Worm (Caenorhabditis elegans) whole organism, L2 larva: Measurements from ENCODE around the gene srd-2.
A peak's percentile ranks its signal among the peaks of the same experiment; 100 is the strongest.

Experiments used
- Y55F3AM.14 ChIP-seq: fragments of 200-800 bp; sonication (Bioruptor generic); optimal IDR thresholded peaks from 2 replicates; lab custom pipeline; 2018; ENCODE audit warnings: mild to moderate bottlenecking, missing genetic modification characterization, missing compliant biosample characterization
- ama-1 ChIP-seq: fragments of 150-350 bp; optimal IDR thresholded peaks from 2 replicates; lab custom pipeline; 2018; ENCODE audit warnings: inconsistent platforms
- blmp-1 ChIP-seq: sonication (generic microtip); optimal IDR thresholded peaks from 2 replicates; lab custom pipeline; 2017; ENCODE audit warnings: missing genetic modification characterization, mild to moderate bottlenecking, missing compliant biosample characterization, antibody characterized with exemption, moderate library complexity; ENCODE audit not compliant: insufficient read depth
- ceh-16 ChIP-seq: fragments of 150-350 bp; optimal IDR thresholded peaks from 2 replicates; lab custom pipeline; 2014; ENCODE audit warnings: missing biosample characterization, missing genetic modification characterization
- crh-2 ChIP-seq: sonication (generic microtip); optimal IDR thresholded peaks from 2 replicates; lab custom pipeline; 2017; ENCODE audit warnings: missing biosample characterization, missing genetic modification characterization
- dmd-4 ChIP-seq: sonication (generic microtip); optimal IDR thresholded peaks from 2 replicates; lab custom pipeline; 2017; ENCODE audit warnings: missing biosample characterization, missing genetic modification characterization
- egl-27 ChIP-seq: sonication (generic microtip); optimal IDR thresholded peaks from 3 replicates; lab custom pipeline; 2017; ENCODE audit warnings: missing biosample characterization, missing genetic modification reagents, missing genetic modification characterization
- elt-1 ChIP-seq: fragments of 150-350 bp; optimal IDR thresholded peaks from 2 replicates; lab custom pipeline; 2014; ENCODE audit warnings: missing biosample characterization, missing genetic modification characterization
- elt-3 ChIP-seq: sonication (generic microtip); optimal IDR thresholded peaks from 2 replicates; lab custom pipeline; 2017; ENCODE audit warnings: missing biosample characterization, missing genetic modification characterization
- fos-1 ChIP-seq: fragments of 150-350 bp; optimal IDR thresholded peaks from 2 replicates; lab custom pipeline; 2014; ENCODE audit warnings: missing biosample characterization, missing genetic modification characterization
- gmeb-1 ChIP-seq: fragments of 150-350 bp; optimal IDR thresholded peaks from 2 replicates; lab custom pipeline; 2014; ENCODE audit warnings: missing biosample characterization, missing genetic modification characterization
- lin-11 ChIP-seq: fragments of 150-350 bp; sonication (generic microtip); optimal IDR thresholded peaks from 2 replicates; lab custom pipeline; 2014; ENCODE audit warnings: missing biosample characterization, missing genetic modification characterization, inconsistent platforms, mixed read lengths
- lin-13 ChIP-seq: fragments of 150-350 bp; optimal IDR thresholded peaks from 2 replicates; lab custom pipeline; 2014; ENCODE audit warnings: missing biosample characterization, missing genetic modification reagents, missing genetic modification characterization
- lin-39 ChIP-seq: fragments of 150-350 bp; optimal IDR thresholded peaks from 2 replicates; lab custom pipeline; 2014; ENCODE audit warnings: missing biosample characterization, missing genetic modification reagents, missing genetic modification characterization
- mab-5 ChIP-seq: fragments of 150-350 bp; optimal IDR thresholded peaks from 2 replicates; lab custom pipeline; 2014; ENCODE audit warnings: missing biosample characterization, missing genetic modification characterization
- mbf-1 ChIP-seq: sonication (generic microtip); optimal IDR thresholded peaks from 2 replicates; lab custom pipeline; 2017; ENCODE audit warnings: missing biosample characterization, missing genetic modification characterization
- nhr-11 ChIP-seq: fragments of 150-350 bp; optimal IDR thresholded peaks from 2 replicates; lab custom pipeline; 2014; ENCODE audit warnings: missing biosample characterization, missing genetic modification characterization
- nhr-21 ChIP-seq: fragments of 150-350 bp; optimal IDR thresholded peaks from 2 replicates; lab custom pipeline; 2014; ENCODE audit warnings: missing biosample characterization, missing genetic modification characterization
- nhr-23 ChIP-seq: fragments of 150-350 bp; optimal IDR thresholded peaks from 2 replicates; lab custom pipeline; 2014; ENCODE audit warnings: missing biosample characterization, missing genetic modification reagents, missing genetic modification characterization
- nhr-77 ChIP-seq: fragments of 150-350 bp; optimal IDR thresholded peaks from 2 replicates; lab custom pipeline; 2014; ENCODE audit warnings: missing biosample characterization, missing genetic modification characterization
- sem-4 ChIP-seq: fragments of 150-350 bp; optimal IDR thresholded peaks from 2 replicates; lab custom pipeline; 2014; ENCODE audit warnings: missing biosample characterization, missing genetic modification reagents, missing genetic modification characterization
- sma-3 ChIP-seq: sonication (generic microtip); optimal IDR thresholded peaks from 2 replicates; lab custom pipeline; 2016; ENCODE audit warnings: missing genetic modification reagents, missing genetic modification characterization, missing compliant biosample characterization
- sma-9 ChIP-seq, 2 experiments: fragments of 150-350 bp in 1 of 2; sonication (generic microtip) in 1 of 2; optimal IDR thresholded peaks; 2 replicates each; lab custom pipeline; 2014 to 2016; ENCODE audit warnings: missing genetic modification characterization in 2 of 2, mild to moderate bottlenecking in 1 of 2, missing biosample characterization in 1 of 2, missing compliant biosample characterization in 1 of 2, missing genetic modification reagents in 1 of 2, moderate library complexity in 1 of 2
- snpc-4 ChIP-seq: fragments of 150-350 bp; optimal IDR thresholded peaks from 2 replicates; lab custom pipeline; 2014; ENCODE audit warnings: missing biosample characterization, missing genetic modification characterization
- ztf-1 ChIP-seq: fragments of 200-800 bp; sonication (Bioruptor generic); conservative IDR thresholded peaks from 2 replicates; pipeline ENCODE4 v1.3.6; 2022; ENCODE audit warnings: missing genetic modification characterization, missing compliant biosample characterization
- ztf-11 ChIP-seq: sonication (generic microtip); optimal IDR thresholded peaks from 2 replicates; lab custom pipeline; 2017; ENCODE audit warnings: missing biosample characterization, missing genetic modification characterization
- ztf-4 ChIP-seq: fragments of 150-350 bp; optimal IDR thresholded peaks from 2 replicates; lab custom pipeline; 2014; ENCODE audit warnings: missing biosample characterization, missing genetic modification characterization

The srd-2 gene

DNA sequence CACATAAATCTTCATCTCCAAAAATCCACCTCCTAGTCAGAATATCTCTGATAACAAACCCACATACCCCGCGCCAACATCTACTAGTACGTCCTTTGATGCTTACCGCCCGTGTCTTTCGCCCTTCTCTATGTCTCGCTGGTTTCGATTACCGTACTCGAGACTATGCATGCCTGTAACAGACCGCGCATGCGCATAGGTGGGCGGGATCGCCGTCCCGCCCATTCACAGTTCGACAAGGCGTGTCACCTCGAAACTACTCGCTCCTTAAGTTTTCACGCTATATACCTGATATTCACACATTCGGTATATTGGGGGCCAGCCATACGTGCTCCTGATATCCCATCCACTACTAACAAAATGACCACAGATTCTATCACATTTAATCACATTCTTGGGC is 41.2 kb downstream of the srd-2 start, which contains the start of gene pax-3:
Gene pax-3, plus strand, starts transcription at position 83 of the 400 bp plus-strand sequence.
- TF ChIP-seq mbf-1 (tag; lab: Kevin White, UChicago) (no peak), nhr-21 (tag; lab: Kevin White, UChicago) (no peak), nhr-23 (no peak), Y55F3AM.14 (GFP tag; lab: Kevin White, UChicago) (no peak), ceh-16 (tag; lab: Kevin White, UChicago) (no peak), egl-27 (no peak), nhr-11 (tag; lab: Kevin White, UChicago) (no peak), lin-13 (no peak), gmeb-1 (tag; lab: Kevin White, UChicago) (no peak)

DNA sequence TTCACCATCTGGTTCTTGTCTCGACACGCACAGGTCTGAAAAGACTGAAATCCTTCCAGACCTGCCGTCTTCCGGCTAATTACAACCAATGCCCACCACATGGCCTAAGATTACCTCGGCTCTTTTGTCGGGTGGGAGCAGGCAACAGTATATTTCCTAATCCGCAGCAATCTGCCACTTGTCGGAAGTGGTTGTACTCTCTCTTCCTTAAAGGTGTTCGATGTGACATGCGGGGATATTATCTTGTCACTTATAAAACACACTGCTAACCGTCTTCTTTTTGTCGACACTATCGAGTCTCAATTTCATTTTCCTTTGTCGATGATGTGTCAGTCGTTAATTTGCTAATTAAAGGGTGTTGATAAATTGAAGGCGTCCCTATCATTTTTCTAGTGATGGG is 43.6 kb downstream of the srd-2 start, which contains the start of gene F27E5.3:
Gene F27E5.3, minus strand, starts transcription at position 101 of the 400 bp plus-strand sequence.
- TF ChIP-seq sem-4 (tag; lab: Kevin White, UChicago): no peak
- TF ChIP-seq ztf-11 (tag; lab: Kevin White, UChicago): no peak
- no peak for TF ChIP-seq ztf-1
- TF ChIP-seq dmd-4 (tag; lab: Kevin White, UChicago): no peak
- TF ChIP-seq ztf-4 (tag; lab: Kevin White, UChicago): no peak
- no peak for TF ChIP-seq nhr-77 (tag; lab: Kevin White, UChicago)
- no peak for TF ChIP-seq Y55F3AM.14 (GFP tag; lab: Kevin White, UChicago)
- TF ChIP-seq ama-1 (lab: Kevin White, UChicago): no peak
- TF ChIP-seq ceh-16 (tag; lab: Kevin White, UChicago): no peak
- TF ChIP-seq lin-11 (tag; lab: Kevin White, UChicago): no peak
- TF ChIP-seq elt-3 (tag; lab: Kevin White, UChicago): no peak
- TF ChIP-seq snpc-4 (tag; lab: Kevin White, UChicago): no peak
- no peak for TF ChIP-seq sma-3 (GFP tag; lab: Kevin White, UChicago)
- no peak for TF ChIP-seq egl-27
- no peak for TF ChIP-seq nhr-23

DNA sequence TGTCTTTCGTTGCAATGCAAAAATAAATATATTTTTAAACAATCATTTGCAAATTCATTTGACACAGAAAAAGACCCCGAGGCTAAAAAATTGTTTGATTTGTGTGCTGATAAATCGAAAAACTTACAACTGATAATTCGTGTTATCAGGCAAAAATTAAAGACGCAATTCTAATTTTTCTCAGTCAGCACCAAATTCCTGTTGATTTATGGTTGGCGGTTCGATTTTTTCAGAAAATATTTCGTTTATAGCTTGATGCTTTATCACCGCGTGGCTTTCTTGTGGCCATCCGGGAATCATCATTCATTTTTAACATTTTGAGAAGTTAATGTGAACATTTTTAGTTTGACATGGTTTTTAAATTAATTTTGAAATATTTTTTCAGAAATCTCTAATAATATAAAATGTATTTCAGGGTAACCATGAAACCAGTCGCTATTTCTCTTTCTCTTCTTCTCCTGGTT is 48.5 kb downstream of the srd-2 start, which contains the start of gene asah-2:
Gene asah-2, plus strand, starts transcription at position 414 of the 464 bp plus-strand sequence.
- TF ChIP-seq mab-5 (tag; lab: Kevin White, UChicago) (no peak), blmp-1 (tag; lab: Kevin White, UChicago) (no peak), sma-9 (GFP tag; optimal IDR thresholded peaks at IDR 0.05; lab: Kevin White, UChicago) (peak; percentile 25), sma-9 (tag; optimal IDR thresholded peaks at IDR 0.05; lab: Kevin White, UChicago) (no peak), fos-1 (tag; lab: Kevin White, UChicago) (peak; percentile 88)

DNA sequence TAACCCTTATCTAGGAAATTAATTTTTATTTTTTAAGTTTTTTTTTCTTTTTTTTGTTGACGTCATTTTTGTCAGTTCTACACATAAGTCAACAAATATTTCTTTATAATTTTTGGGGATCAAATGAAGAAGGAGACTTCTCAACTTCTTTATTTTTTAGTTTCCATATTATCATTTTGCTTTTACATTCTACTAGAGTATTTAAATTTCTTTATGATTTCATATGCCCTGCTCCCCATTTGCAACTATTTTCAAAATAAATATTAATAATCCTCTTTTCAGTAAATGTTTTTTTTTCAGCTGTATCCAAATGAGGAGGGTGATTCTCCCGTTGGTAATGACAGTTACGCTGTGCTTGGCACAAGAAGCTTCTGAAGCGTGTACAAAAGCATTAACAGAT is 50.4 kb downstream of the srd-2 start, which contains the start of gene phg-1:
Gene phg-1, plus strand, starts transcription at position 301 of the 400 bp plus-strand sequence.
- TF ChIP-seq nhr-23 (no peak), blmp-1 (tag; lab: Kevin White, UChicago) (no peak), elt-3 (tag; lab: Kevin White, UChicago) (no peak), crh-2 (no peak), lin-39 (tag; lab: Kevin White, UChicago) (no peak), Y55F3AM.14 (GFP tag; lab: Kevin White, UChicago) (no peak), elt-1 (tag; lab: Kevin White, UChicago) (no peak), fos-1 (tag; lab: Kevin White, UChicago) (no peak)
- TF ChIP-seq, all 48 proteins: peak for 0

DNA sequence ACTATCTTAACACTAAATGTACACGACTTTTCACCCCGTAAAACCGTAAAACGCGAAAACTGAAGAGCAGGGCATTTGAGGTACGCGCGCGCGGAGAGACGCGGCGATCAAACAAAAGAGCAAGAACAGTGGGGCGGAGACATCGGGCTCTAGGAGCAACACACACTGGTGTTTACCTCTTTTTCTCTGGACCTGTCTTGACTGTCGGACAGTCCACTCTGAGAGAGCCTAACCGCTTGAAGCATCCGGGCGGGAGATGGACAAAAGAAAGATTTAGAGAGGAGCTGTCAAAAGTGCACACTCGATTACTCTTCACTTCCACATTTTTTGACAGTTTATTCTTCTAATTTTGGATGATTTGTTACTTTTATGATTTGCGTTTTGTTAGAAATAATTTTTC is 50.9 kb downstream of the srd-2 start:
- TF ChIP-seq ceh-16 (tag; lab: Kevin White, UChicago): no peak
- TF ChIP-seq, all 48 proteins: peak for 0
